Worm (Caenorhabditis elegans): Measurements from ENCODE around the gene F36D3.4.

F36D3.4 gene

DNA sequence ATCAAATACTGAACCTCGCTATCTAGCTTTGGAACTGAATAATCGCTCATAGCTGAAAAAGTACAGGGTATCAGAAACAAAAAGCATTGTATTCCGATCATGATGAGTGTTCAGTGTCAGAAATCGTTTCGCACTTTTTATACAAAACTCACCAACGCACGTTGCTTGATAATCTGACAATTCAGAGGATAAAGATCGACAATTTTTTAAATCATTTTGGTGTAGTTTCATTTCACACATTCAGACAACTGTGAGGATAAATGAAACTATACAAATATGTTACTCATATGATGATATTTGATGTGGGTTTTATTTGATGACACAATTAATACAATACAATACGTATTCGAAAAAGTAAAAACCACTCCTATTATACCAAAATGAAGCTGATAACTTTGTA is 34.5 kb downstream of the F36D3.4 start, which contains the start of gene F57E7.2:
F57E7.2 (minus strand) TSS at position 101 of the 400 bp plus-strand sequence.
- TF ChIP-seq lin-40 (tag; optimal IDR thresholded peaks at IDR 0.05) (no peak), atf-7 (tag; optimal IDR thresholded peaks at IDR 0.05) (no peak), mcd-1 (GFP tag; IDR thresholded peaks at IDR 0.05) (no peak), lir-1 (GFP tag; conservative IDR thresholded peaks at IDR 0.05) (no peak), unc-62 (GFP tag; optimal IDR thresholded peaks at IDR 0.05) (no peak), ceh-100 (GFP tag; IDR thresholded peaks at IDR 0.05) (no peak), cebp-1 (GFP tag; IDR thresholded peaks at IDR 0.05) (no peak), cebp-1 (tag; optimal IDR thresholded peaks at IDR 0.05) (no peak), unc-130 (GFP tag; optimal IDR thresholded peaks at IDR 0.05) (no peak), tbp1 (GFP tag; optimal IDR thresholded peaks at IDR 0.05) (no peak), ets-4 (GFP tag; optimal IDR thresholded peaks at IDR 0.05) (no peak), F39B2.1 (GFP tag; IDR thresholded peaks at IDR 0.05) (no peak), T26A5.8 (tag; optimal IDR thresholded peaks at IDR 0.05) (no peak), Y53F4B.3 (GFP tag; IDR thresholded peaks at IDR 0.05) (no peak), mes-4 (tag; optimal IDR thresholded peaks at IDR 0.05) (no peak), F22D6.2 (tag; optimal IDR thresholded peaks at IDR 0.05) (no peak), C06A6.2 (GFP tag; conservative IDR thresholded peaks at IDR 0.05) (no peak), ccch-3 (GFP tag; optimal IDR thresholded peaks at IDR 0.05) (no peak), ztf-26 (tag; optimal IDR thresholded peaks at IDR 0.05) (no peak)

DNA sequence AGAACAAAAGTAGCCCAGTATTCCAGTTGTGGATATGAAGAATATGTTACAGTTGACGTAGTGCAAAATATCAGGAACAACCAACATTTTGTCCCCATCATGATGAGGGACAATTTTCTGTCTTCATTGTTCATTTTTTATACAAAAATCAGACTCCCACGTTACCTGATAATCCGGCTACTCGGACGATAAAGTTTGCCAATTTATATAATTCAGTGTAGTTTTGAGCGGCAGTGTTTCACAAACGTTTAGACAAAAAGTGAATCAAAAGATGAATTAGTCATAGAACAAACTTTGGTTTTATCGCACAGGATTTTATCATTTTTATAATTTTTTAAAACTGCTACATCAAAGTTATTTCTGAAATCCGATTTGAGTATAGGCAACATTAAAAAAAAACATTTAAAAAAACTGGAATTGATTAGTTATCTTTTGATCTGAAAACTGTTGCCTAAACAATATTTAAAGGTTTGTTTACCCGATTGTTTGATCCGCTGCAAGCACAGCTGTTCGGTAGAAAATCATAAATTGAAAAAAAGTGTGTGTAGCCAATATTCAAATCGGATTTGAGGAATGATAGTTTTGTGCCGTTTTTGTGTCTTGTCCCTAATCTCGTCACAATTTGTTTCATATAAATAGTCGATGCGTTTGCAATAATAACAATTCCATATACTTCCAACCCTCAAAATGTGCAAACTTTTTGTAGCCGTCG is 36.4 kb downstream of the F36D3.4 start, which contains the start of the genes F57E7.4 and spig-6:
F57E7.4 (minus strand) TSS at position 101 of the 712 bp plus-strand sequence.
spig-6 (plus strand) TSS at position 662 of the 712 bp plus-strand sequence.
- TF ChIP-seq F39B2.1 (GFP tag; IDR thresholded peaks at IDR 0.05) (no peak), lsl-1 (GFP tag; optimal IDR thresholded peaks at IDR 0.05) (no peak), B0261.1 (tag; optimal IDR thresholded peaks at IDR 0.05) (no peak), ztf-25 (GFP tag; IDR thresholded peaks at IDR 0.05) (no peak), cebp-1 (GFP tag; IDR thresholded peaks at IDR 0.05) (no peak), cebp-1 (tag; optimal IDR thresholded peaks at IDR 0.05) (no peak), attf-5 (GFP tag; optimal IDR thresholded peaks at IDR 0.05) (no peak), nhr-120 (GFP tag; IDR thresholded peaks at IDR 0.05) (no peak), chd-7 (tag; optimal IDR thresholded peaks at IDR 0.05) (no peak), Y95B8A.8 (GFP tag; IDR thresholded peaks at IDR 0.05) (no peak)

DNA sequence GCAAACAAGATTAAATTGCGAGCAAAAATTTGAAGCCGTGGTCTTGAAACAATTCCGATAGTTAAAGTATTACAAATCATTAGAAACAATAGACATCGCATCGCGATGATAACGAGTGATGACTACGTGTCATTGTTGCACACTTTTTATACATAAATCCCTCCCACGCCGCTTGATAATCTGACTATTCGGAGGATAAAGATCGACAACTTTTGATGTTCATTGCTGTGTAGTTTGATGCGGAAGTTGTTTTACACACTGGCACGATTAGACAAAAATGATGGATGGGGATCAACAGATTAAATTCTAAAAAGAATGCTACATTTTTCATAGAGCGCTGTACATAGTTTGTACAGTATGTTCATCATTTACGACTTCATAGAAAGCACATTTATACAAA is 38.2 kb downstream of the F36D3.4 start, which contains the start of gene T08G3.11:
T08G3.11 (minus strand) TSS at position 101 of the 400 bp plus-strand sequence.
- TF ChIP-seq egl-44 (GFP tag; IDR thresholded peaks at IDR 0.05) (no peak), ceh-91 (GFP tag; IDR thresholded peaks at IDR 0.05) (no peak), dpff-1 (tag; optimal IDR thresholded peaks at IDR 0.05) (no peak), Y67H2A.10 (GFP tag; conservative IDR thresholded peaks at IDR 0.05) (no peak), mes-4 (tag; optimal IDR thresholded peaks at IDR 0.05) (no peak), die-1 (tag; optimal IDR thresholded peaks at IDR 0.05) (no peak)

- TF ChIP-seq Y56A3A.18 (GFP tag; IDR thresholded peaks at IDR 0.05) (0 out of 2 replicates have a peak, but pooled peaks have one; percentile 49), pbrm-1 (GFP tag; IDR thresholded peaks at IDR 0.05) (0 out of 2 replicates have a peak, but pooled peaks have one; percentile 24), rpc-1 (optimal IDR thresholded peaks at IDR 0.05) (peak; percentile 4), rpc-1 (tag; optimal IDR thresholded peaks at IDR 0.05) (peak; percentile 55), nfyb-1 (GFP tag; IDR thresholded peaks at IDR 0.05) (0 out of 2 replicates have a peak, but pooled peaks have one; percentile 23), tbp1 (GFP tag; optimal IDR thresholded peaks at IDR 0.05) (peak; percentile 82), B0261.1 (tag; optimal IDR thresholded peaks at IDR 0.05) (peak; percentile 62), lin-26 (GFP tag; IDR thresholded peaks at IDR 0.05) (0 out of 2 replicates have a peak, but pooled peaks have one; percentile 14)
Measured at ce11 chrV:16474686-16475085, 42.8 kb downstream of the F36D3.4 start.

Data from whole organism, young adult.